Fruit fly (Drosophila melanogaster) whole organism, embryonic: ENCODE measurements around the gene Rnb.

Experiments used
- Atf-2 ChIP-seq: fragments of 200-800 bp; sonication (Bioruptor generic); optimal IDR thresholded peaks from 2 replicates; lab custom pipeline; 2016; ENCODE audit warnings: missing biosample characterization, missing genetic modification characterization
- B-H2 ChIP-seq: fragments of 200-800 bp; sonication (Bioruptor generic); optimal IDR thresholded peaks from 2 replicates; lab custom pipeline; 2018; ENCODE audit warnings: missing biosample characterization, mild to moderate bottlenecking, missing genetic modification characterization
- BEAF-32 ChIP-seq: fragments of 200-800 bp; sonication (Bioruptor generic); optimal IDR thresholded peaks from 3 replicates; lab custom pipeline; 2017; ENCODE audit warnings: missing biosample characterization, missing genetic modification characterization, mild to moderate bottlenecking, moderate library complexity, missing genetic modification reagents
- CG10147 ChIP-seq: fragments of 200-800 bp; sonication (Bioruptor generic); optimal IDR thresholded peaks from 2 replicates; lab custom pipeline; 2019; ENCODE audit warnings: missing biosample characterization, mild to moderate bottlenecking, missing genetic modification characterization, moderate library complexity
- CG10654 ChIP-seq: fragments of 200-800 bp; sonication (Bioruptor generic); optimal IDR thresholded peaks from 2 replicates; lab custom pipeline; 2016; ENCODE audit warnings: missing biosample characterization, missing genetic modification characterization
- CG12659 ChIP-seq: fragments of 200-800 bp; sonication (Bioruptor generic); optimal IDR thresholded peaks from 3 replicates; lab custom pipeline; 2017; ENCODE audit warnings: mild to moderate bottlenecking, missing biosample characterization, missing genetic modification reagents, missing genetic modification characterization
- CG13624 ChIP-seq: fragments of 200-800 bp; sonication (Bioruptor generic); optimal IDR thresholded peaks from 2 replicates; lab custom pipeline; 2016; ENCODE audit warnings: missing biosample characterization, missing genetic modification characterization
- CG14014 ChIP-seq: fragments of 200-800 bp; sonication (Bioruptor generic); IDR thresholded peaks from 2 replicates; pipeline ENCODE4 v1.3.6; 2022; ENCODE audit warnings: missing biosample characterization, missing genetic modification characterization
- CG15601 ChIP-seq: fragments of 200-800 bp; sonication (Bioruptor generic); optimal IDR thresholded peaks from 3 replicates; lab custom pipeline; 2019; ENCODE audit warnings: missing biosample characterization, mild to moderate bottlenecking, missing genetic modification characterization, moderate library complexity
- CG16779 ChIP-seq: fragments of 200-800 bp; sonication (Bioruptor generic); IDR thresholded peaks from 2 replicates; pipeline ENCODE4 v1.3.6; 2022; ENCODE audit warnings: missing biosample characterization, missing genetic modification characterization
- CG16863 ChIP-seq: fragments of 200-800 bp; sonication (Bioruptor generic); optimal IDR thresholded peaks from 3 replicates; lab custom pipeline; 2016; ENCODE audit warnings: missing biosample characterization, missing genetic modification characterization
- CG17361 ChIP-seq: fragments of 200-800 bp; sonication (Bioruptor generic); IDR thresholded peaks from 3 replicates; pipeline ENCODE4 v1.3.6; 2022; ENCODE audit warnings: missing biosample characterization, missing genetic modification characterization
- CG2116 ChIP-seq: fragments of 200-800 bp; sonication (Bioruptor generic); optimal IDR thresholded peaks from 3 replicates; lab custom pipeline; 2018; ENCODE audit warnings: missing biosample characterization, mild to moderate bottlenecking, missing genetic modification characterization
- CG2199 ChIP-seq: fragments of 200-800 bp; sonication (Bioruptor generic); IDR thresholded peaks from 3 replicates; pipeline ENCODE4 v1.3.6; 2022; ENCODE audit warnings: missing biosample characterization, missing genetic modification characterization
- CG2202 ChIP-seq: fragments of 200-800 bp; sonication (Bioruptor generic); optimal IDR thresholded peaks from 2 replicates; lab custom pipeline; 2018; ENCODE audit warnings: missing biosample characterization, mild to moderate bottlenecking, missing genetic modification characterization
- CG33213 ChIP-seq: fragments of 200-800 bp; sonication (Bioruptor generic); optimal IDR thresholded peaks from 3 replicates; lab custom pipeline; 2016; ENCODE audit warnings: missing biosample characterization, missing genetic modification characterization
- CG3407 ChIP-seq: fragments of 200-800 bp; sonication (Bioruptor generic); optimal IDR thresholded peaks from 2 replicates; lab custom pipeline; 2018; ENCODE audit warnings: missing biosample characterization, mild to moderate bottlenecking, missing genetic modification characterization
- CG34422 ChIP-seq: fragments of 200-800 bp; sonication (Bioruptor generic); IDR thresholded peaks from 3 replicates; pipeline ENCODE4 v1.3.6; 2022; ENCODE audit warnings: missing biosample characterization, missing genetic modification characterization
- CG4820 ChIP-seq: fragments of 200-800 bp; sonication (Bioruptor generic); optimal IDR thresholded peaks from 3 replicates; lab custom pipeline; 2016; ENCODE audit warnings: missing biosample characterization, missing genetic modification characterization
- CG9797 ChIP-seq: fragments of 200-800 bp; sonication (Bioruptor generic); optimal IDR thresholded peaks from 3 replicates; lab custom pipeline; 2018; ENCODE audit warnings: missing biosample characterization, mild to moderate bottlenecking, missing genetic modification characterization
- Chrac-16 ChIP-seq: fragments of 200-800 bp; sonication (Bioruptor generic); optimal IDR thresholded peaks from 3 replicates; lab custom pipeline; 2016; ENCODE audit warnings: missing biosample characterization, missing genetic modification characterization
- Dfd ChIP-seq, 2 experiments: fragments of >200 bp; optimal IDR thresholded peaks; 2 replicates each; lab custom pipeline; 2017; ENCODE audit warnings: missing biosample characterization in 2 of 2, missing genetic modification characterization in 2 of 2
- Elba2 ChIP-seq: fragments of 200-800 bp; sonication (Bioruptor generic); optimal IDR thresholded peaks from 3 replicates; lab custom pipeline; 2016; ENCODE audit warnings: missing biosample characterization, missing genetic modification characterization
- Kr ChIP-seq: fragments of 200-800 bp; sonication (Bioruptor generic); optimal IDR thresholded peaks from 2 replicates; lab custom pipeline; 2017; ENCODE audit warnings: missing biosample characterization, mild to moderate bottlenecking, missing genetic modification characterization
- Lhr ChIP-seq: fragments of 200-800 bp; sonication (Bioruptor generic); optimal IDR thresholded peaks from 3 replicates; lab custom pipeline; 2017; ENCODE audit warnings: mild to moderate bottlenecking, missing biosample characterization, missing genetic modification reagents, missing genetic modification characterization
- Lim3 ChIP-seq: fragments of 200-800 bp; sonication (Bioruptor generic); IDR thresholded peaks from 2 replicates; pipeline ENCODE4 v1.3.6; 2022; ENCODE audit warnings: missing biosample characterization, missing genetic modification characterization
- Med ChIP-seq: fragments of 200-800 bp; sonication (Bioruptor generic); peaks from one replicate; lab custom pipeline; 2016; ENCODE audit warnings: missing biosample characterization, missing genetic modification characterization, mild to moderate bottlenecking, inconsistent platforms, moderate library complexity
- Scr ChIP-seq: fragments of 200-800 bp; sonication (Bioruptor generic); IDR thresholded peaks from 2 replicates; pipeline ENCODE4 v1.3.6; 2022; ENCODE audit warnings: missing biosample characterization, missing genetic modification characterization; ENCODE audit not compliant: partially characterized antibody
- Sin3A ChIP-seq: fragments of >200 bp; optimal IDR thresholded peaks from 2 replicates; lab custom pipeline; 2018
- Sox100B ChIP-seq: fragments of 200-800 bp; sonication (Bioruptor generic); optimal IDR thresholded peaks from 3 replicates; lab custom pipeline; 2018; ENCODE audit warnings: missing biosample characterization, mild to moderate bottlenecking, missing genetic modification characterization
- Stat92E ChIP-seq, 3 experiments: fragments of >200 bp in 2 of 3; fragments of 200-800 bp in 1 of 3; sonication (Bioruptor generic) in 1 of 3; optimal IDR thresholded peaks; 2 replicates each; lab custom pipeline; 2017 to 2019; ENCODE audit warnings: missing biosample characterization in 3 of 3, missing genetic modification characterization in 3 of 3, mild to moderate bottlenecking in 1 of 3, moderate library complexity in 1 of 3
- Tbp ChIP-seq: fragments of >200 bp; optimal IDR thresholded peaks from 2 replicates; lab custom pipeline; 2018; ENCODE audit warnings: missing biosample characterization, missing genetic modification characterization
- bab2 ChIP-seq: fragments of 200-800 bp; sonication (Bioruptor generic); optimal IDR thresholded peaks from 2 replicates; lab custom pipeline; 2016; ENCODE audit warnings: missing biosample characterization, missing genetic modification characterization
- btn ChIP-seq: fragments of 200-800 bp; sonication (Bioruptor generic); optimal IDR thresholded peaks from 2 replicates; lab custom pipeline; 2016; ENCODE audit warnings: missing biosample characterization, missing genetic modification characterization
- da ChIP-seq: fragments of 200-800 bp; sonication (Bioruptor generic); optimal IDR thresholded peaks from 2 replicates; lab custom pipeline; 2016; ENCODE audit warnings: missing biosample characterization, missing genetic modification characterization
- emc ChIP-seq: fragments of 200-800 bp; sonication (Bioruptor generic); optimal IDR thresholded peaks from 2 replicates; lab custom pipeline; 2016; ENCODE audit warnings: missing biosample characterization, missing genetic modification characterization
- ems ChIP-seq: fragments of 200-800 bp; sonication (Bioruptor generic); optimal IDR thresholded peaks from 3 replicates; lab custom pipeline; 2016; ENCODE audit warnings: missing biosample characterization, missing genetic modification characterization
- fd102C ChIP-seq: fragments of 200-800 bp; sonication (Bioruptor generic); optimal IDR thresholded peaks from 2 replicates; lab custom pipeline; 2018; ENCODE audit warnings: missing biosample characterization, mild to moderate bottlenecking, missing genetic modification characterization, moderate library complexity
- fd3F ChIP-seq: fragments of 200-800 bp; sonication (Bioruptor generic); optimal IDR thresholded peaks from 2 replicates; lab custom pipeline; 2018; ENCODE audit warnings: missing biosample characterization, mild to moderate bottlenecking, missing genetic modification characterization, moderate library complexity
- gfzf ChIP-seq: fragments of 200-800 bp; sonication (Bioruptor generic); optimal IDR thresholded peaks from 2 replicates; lab custom pipeline; 2016; ENCODE audit warnings: missing biosample characterization, mild to moderate bottlenecking, missing genetic modification characterization, moderate library complexity
- gsb ChIP-seq: fragments of 200-800 bp; sonication (Bioruptor generic); IDR thresholded peaks from 2 replicates; pipeline ENCODE4 v1.3.6; 2022; ENCODE audit warnings: missing biosample characterization, missing genetic modification characterization
- hth ChIP-seq: fragments of >200 bp; optimal IDR thresholded peaks from 2 replicates; lab custom pipeline; 2017; ENCODE audit warnings: inconsistent platforms
- luna ChIP-seq: fragments of 200-800 bp; sonication (Bioruptor generic); optimal IDR thresholded peaks from 2 replicates; lab custom pipeline; 2016; ENCODE audit warnings: missing biosample characterization, missing genetic modification characterization
- nau ChIP-seq: fragments of 200-800 bp; sonication (Bioruptor generic); optimal IDR thresholded peaks from 3 replicates; lab custom pipeline; 2017; ENCODE audit warnings: missing biosample characterization, mild to moderate bottlenecking, missing genetic modification characterization, missing genetic modification reagents
- onecut ChIP-seq: fragments of 200-800 bp; sonication (Bioruptor generic); IDR thresholded peaks from 2 replicates; pipeline ENCODE4 v1.3.6; 2022; ENCODE audit warnings: missing biosample characterization, missing genetic modification characterization
- prd ChIP-seq, 3 experiments: fragments of >200 bp in 2 of 3; fragments of 200-800 bp in 1 of 3; sonication (Bioruptor generic) in 1 of 3; optimal IDR thresholded peaks in 2 of 3; IDR thresholded peaks in 1 of 3; 2 replicates in 2 of 3; 3 replicates in 1 of 3; pipeline versions ENCODE4 v1.3.6 to Lab custom; 2017 to 2022; ENCODE audit warnings: missing biosample characterization in 1 of 3, missing genetic modification characterization in 1 of 3
- ro ChIP-seq: fragments of 200-800 bp; sonication (Bioruptor generic); IDR thresholded peaks from 2 replicates; pipeline ENCODE4 v1.3.6; 2022; ENCODE audit warnings: missing biosample characterization, missing genetic modification characterization
- row ChIP-seq: fragments of 200-800 bp; sonication (Bioruptor generic); IDR thresholded peaks from 3 replicates; pipeline ENCODE4 v1.3.6; 2022; ENCODE audit warnings: missing biosample characterization, missing genetic modification characterization
- sisA ChIP-seq: fragments of 200-800 bp; sonication (Bioruptor generic); IDR thresholded peaks from 2 replicates; pipeline ENCODE4 v1.3.6; 2022; ENCODE audit warnings: missing biosample characterization, missing genetic modification characterization
- usp ChIP-seq: fragments of >200 bp; optimal IDR thresholded peaks from 2 replicates; lab custom pipeline; 2017; ENCODE audit warnings: missing biosample characterization, missing genetic modification characterization

The Rnb gene

dm6 chr3R:29798966-29799680 is at the start of gene Rnb, which contains the start of gene Drice:
TSS of gene Rnb (minus strand) at chr3R:29799354.
TSS of gene Drice (plus strand) at chr3R:29799658.
- TF ChIP-seq nau (GFP tag; lab: Kevin White, UChicago) (no peak), CG14014 (peak; percentile 48; the same call in 1 of the 2 replicates), gsb (GFP tag; lab: Robert Waterston, UW) (no peak), Scr (GFP tag; lab: Robert Waterston, UW) (peak; percentile 79), Lhr (GFP tag; lab: Kevin White, UChicago) (peak; percentile 60), Med (peak; percentile 85), CG17361 (no peak; the same call in 1 of the 3 replicates), Sin3A (lab: Kevin White, UChicago) (peak; percentile 77), Atf-2 (GFP tag; lab: Kevin White, UChicago) (no peak), prd (optimal IDR thresholded peaks at IDR 0.05; lab: Kevin White, UChicago) (no peak), prd (GFP tag; IDR thresholded peaks at IDR 0.05; lab: Robert Waterston, UW) (peak; percentile 55), CG33213 (no peak), btn (no peak), Chrac-16 (GFP tag; lab: Kevin White, UChicago) (peak; percentile 12), CG2199 (GFP tag; lab: Robert Waterston, UW) (no peak), ems (GFP tag; lab: Kevin White, UChicago) (no peak), CG10654 (GFP tag; lab: Kevin White, UChicago) (peak; percentile 19), CG12659 (GFP tag; lab: Kevin White, UChicago) (peak; percentile 73), fd102C (GFP tag; lab: Kevin White, UChicago) (no peak), CG10147 (GFP tag; lab: Kevin White, UChicago) (peak; percentile 54), fd3F (GFP tag; lab: Kevin White, UChicago) (peak; percentile 28), row (GFP tag; lab: Robert Waterston, UW) (peak; percentile 90), onecut (no peak), B-H2 (GFP tag; lab: Kevin White, UChicago) (no peak), luna (GFP tag; lab: Kevin White, UChicago) (no peak), CG9797 (GFP tag; lab: Kevin White, UChicago) (peak; percentile 66), ro (GFP tag; lab: Robert Waterston, UW) (0 out of 2 replicates have a peak, but pooled peaks have one; percentile 21), CG15601 (tag; lab: Kevin White, UChicago) (peak; percentile 45), CG16863 (no peak), Elba2 (no peak), Sox100B (no peak), gfzf (peak; percentile 83), CG3407 (GFP tag; lab: Kevin White, UChicago) (no peak), sisA (peak; percentile 13; the same call in 1 of the 2 replicates), CG13624 (GFP tag; lab: Kevin White, UChicago) (no peak), usp (GFP tag; lab: Kevin White, UChicago) (no peak), CG4820 (GFP tag; lab: Kevin White, UChicago) (peak; percentile 16), hth (lab: Kevin White, UChicago) (no peak), CG34422 (GFP tag; lab: Robert Waterston, UW) (no peak), CG16779 (GFP tag; lab: Robert Waterston, UW) (no peak), CG2202 (tag; lab: Kevin White, UChicago) (no peak), Tbp (GFP tag; lab: Kevin White, UChicago) (peak; percentile 32), Dfd (GFP tag; optimal IDR thresholded peaks at IDR 0.05; lab: Kevin White, UChicago) (no peak), BEAF-32 (GFP tag; lab: Kevin White, UChicago) (peak; percentile 75), da (GFP tag; lab: Kevin White, UChicago) (no peak), bab2 (GFP tag; lab: Kevin White, UChicago) (peak; percentile 18), CG2116 (GFP tag; lab: Kevin White, UChicago) (peak; percentile 58), emc (GFP tag; lab: Kevin White, UChicago) (no peak), Kr (GFP tag; lab: Kevin White, UChicago) (no peak), Lim3 (GFP tag; lab: Robert Waterston, UW) (no peak), Stat92E (GFP tag; optimal IDR thresholded peaks at IDR 0.05; lab: Kevin White, UChicago) (peak in 1 of 3 experiments; percentile 51)
